Worm (Caenorhabditis elegans) whole organism, late embryonic: ENCODE results near the gene F38B7.17.

ENCODE experiments used
- C38D4.7 ChIP-seq: fragments of 200-800 bp; sonication (Bioruptor generic); optimal IDR thresholded peaks from 2 replicates; lab custom pipeline; 2018; ENCODE audit warnings: mild to moderate bottlenecking, missing genetic modification characterization, moderate library complexity, missing compliant biosample characterization
- F13H6.1 ChIP-seq: sonication (generic microtip); optimal IDR thresholded peaks from 2 replicates; lab custom pipeline; 2016; ENCODE audit warnings: missing genetic modification characterization, missing compliant biosample characterization
- T23F11.4 ChIP-seq: fragments of 200-800 bp; sonication (Bioruptor generic); optimal IDR thresholded peaks from 2 replicates; lab custom pipeline; 2018; ENCODE audit warnings: mild to moderate bottlenecking, missing genetic modification characterization, missing compliant biosample characterization
- Y22D7AL.16 ChIP-seq: sonication (generic microtip); optimal IDR thresholded peaks from 2 replicates; lab custom pipeline; 2016; ENCODE audit warnings: missing genetic modification characterization, missing compliant biosample characterization
- ama-1 ChIP-seq: fragments of 150-350 bp; optimal IDR thresholded peaks from 2 replicates; lab custom pipeline; 2014
- ceh-14 ChIP-seq: sonication (generic microtip); optimal IDR thresholded peaks from 2 replicates; lab custom pipeline; 2016; ENCODE audit warnings: missing genotype, missing genetic modification characterization, missing compliant biosample characterization
- ceh-2 ChIP-seq: sonication (generic microtip); optimal IDR thresholded peaks from 2 replicates; lab custom pipeline; 2016; ENCODE audit warnings: missing genotype, missing genetic modification characterization, missing compliant biosample characterization
- ceh-30 ChIP-seq: fragments of 150-350 bp; optimal IDR thresholded peaks from 2 replicates; lab custom pipeline; 2014; ENCODE audit warnings: missing biosample characterization, missing genetic modification characterization
- ceh-31 ChIP-seq: sonication (generic microtip); optimal IDR thresholded peaks from 2 replicates; lab custom pipeline; 2016; ENCODE audit warnings: missing genetic modification characterization, missing compliant biosample characterization
- ceh-34 ChIP-seq: sonication (generic microtip); optimal IDR thresholded peaks from 2 replicates; lab custom pipeline; 2016; ENCODE audit warnings: mild to moderate bottlenecking, missing genetic modification characterization, missing compliant biosample characterization
- ceh-9 ChIP-seq: sonication (generic microtip); optimal IDR thresholded peaks from 2 replicates; lab custom pipeline; 2016; ENCODE audit warnings: mild to moderate bottlenecking, missing genetic modification characterization, inconsistent platforms, missing compliant biosample characterization
- dmd-4 ChIP-seq: sonication (generic microtip); optimal IDR thresholded peaks from 2 replicates; lab custom pipeline; 2016; ENCODE audit warnings: borderline replicate concordance, missing genetic modification characterization, missing compliant biosample characterization
- dve-1 ChIP-seq: sonication (generic microtip); optimal IDR thresholded peaks from 2 replicates; lab custom pipeline; 2017; ENCODE audit warnings: antibody characterized with exemption, mild to moderate bottlenecking, missing genetic modification characterization, missing compliant biosample characterization
- ets-4 ChIP-seq: sonication (generic microtip); optimal IDR thresholded peaks from 2 replicates; lab custom pipeline; 2016; ENCODE audit warnings: missing genetic modification characterization, missing compliant biosample characterization
- hlh-13 ChIP-seq: fragments of 200-800 bp; sonication (Bioruptor generic); optimal IDR thresholded peaks from 2 replicates; lab custom pipeline; 2018; ENCODE audit warnings: mild to moderate bottlenecking, missing genetic modification characterization, missing compliant biosample characterization
- hlh-30 ChIP-seq: sonication (generic microtip); optimal IDR thresholded peaks from 2 replicates; lab custom pipeline; 2017; ENCODE audit warnings: antibody characterized with exemption, missing genetic modification characterization, missing compliant biosample characterization; ENCODE audit not compliant: insufficient read depth
- hlh-6 ChIP-seq: sonication (generic microtip); optimal IDR thresholded peaks from 2 replicates; lab custom pipeline; 2016; ENCODE audit warnings: missing genotype, missing genetic modification characterization, missing compliant biosample characterization
- hlh-8 ChIP-seq: sonication (generic microtip); optimal IDR thresholded peaks from 2 replicates; lab custom pipeline; 2016; ENCODE audit warnings: missing genotype, missing genetic modification characterization, missing compliant biosample characterization
- lim-6 ChIP-seq: sonication (generic microtip); optimal IDR thresholded peaks from 2 replicates; lab custom pipeline; 2016; ENCODE audit warnings: missing genetic modification characterization, missing compliant biosample characterization
- lin-11 ChIP-seq: fragments of 200-800 bp; sonication (Bioruptor generic); optimal IDR thresholded peaks from 2 replicates; lab custom pipeline; 2018; ENCODE audit warnings: mild to moderate bottlenecking, missing genetic modification characterization, missing compliant biosample characterization
- mec-3 ChIP-seq: sonication (generic microtip); optimal IDR thresholded peaks from 2 replicates; lab custom pipeline; 2016; ENCODE audit warnings: borderline replicate concordance, missing genetic modification characterization, missing compliant biosample characterization
- nhr-11 ChIP-seq: fragments of 150-350 bp; optimal IDR thresholded peaks from 2 replicates; lab custom pipeline; 2014; ENCODE audit warnings: missing biosample characterization, missing genetic modification characterization
- nhr-232 ChIP-seq: sonication (generic microtip); optimal IDR thresholded peaks from 2 replicates; lab custom pipeline; 2016; ENCODE audit warnings: missing genetic modification characterization, missing compliant biosample characterization
- npax-4 ChIP-seq: sonication (generic microtip); optimal IDR thresholded peaks from 2 replicates; lab custom pipeline; 2016; ENCODE audit warnings: missing genetic modification characterization, missing compliant biosample characterization
- odd-2 ChIP-seq: sonication (generic microtip); optimal IDR thresholded peaks from 2 replicates; lab custom pipeline; 2017; ENCODE audit warnings: antibody characterized with exemption, mild to moderate bottlenecking, missing genetic modification characterization, missing compliant biosample characterization
- pha-2 ChIP-seq: sonication (generic microtip); optimal IDR thresholded peaks from 2 replicates; lab custom pipeline; 2017; ENCODE audit warnings: mild to moderate bottlenecking, missing genetic modification characterization, missing compliant biosample characterization
- pqm-1 ChIP-seq: sonication (generic microtip); optimal IDR thresholded peaks from 2 replicates; lab custom pipeline; 2016; ENCODE audit warnings: missing genetic modification characterization, missing compliant biosample characterization
- pros-1 ChIP-seq: fragments of 150-350 bp; optimal IDR thresholded peaks from 2 replicates; lab custom pipeline; 2014; ENCODE audit warnings: missing biosample characterization, missing genetic modification reagents, missing genetic modification characterization
- rnt-1 ChIP-seq: sonication (generic microtip); optimal IDR thresholded peaks from 2 replicates; lab custom pipeline; 2016; ENCODE audit warnings: missing genetic modification characterization, missing compliant biosample characterization
- sdc-2 ChIP-seq: sonication (generic microtip); optimal IDR thresholded peaks from 2 replicates; lab custom pipeline; 2016; ENCODE audit warnings: missing genotype, missing genetic modification characterization, missing compliant biosample characterization
- sox-4 ChIP-seq: sonication (generic microtip); optimal IDR thresholded peaks from 2 replicates; lab custom pipeline; 2017; ENCODE audit warnings: mild to moderate bottlenecking, missing genetic modification characterization, inconsistent platforms, missing compliant biosample characterization
- unc-42 ChIP-seq: sonication (generic microtip); optimal IDR thresholded peaks from 2 replicates; lab custom pipeline; 2016; ENCODE audit warnings: missing genotype, missing genetic modification characterization, missing compliant biosample characterization
- unc-55 ChIP-seq: sonication (generic microtip); optimal IDR thresholded peaks from 2 replicates; lab custom pipeline; 2017; ENCODE audit warnings: missing biosample characterization, missing genetic modification reagents, missing genetic modification characterization
- unc-86 ChIP-seq: sonication (generic microtip); optimal IDR thresholded peaks from 2 replicates; lab custom pipeline; 2016; ENCODE audit warnings: missing genetic modification characterization, missing compliant biosample characterization

Gene F38B7.17

DNA sequence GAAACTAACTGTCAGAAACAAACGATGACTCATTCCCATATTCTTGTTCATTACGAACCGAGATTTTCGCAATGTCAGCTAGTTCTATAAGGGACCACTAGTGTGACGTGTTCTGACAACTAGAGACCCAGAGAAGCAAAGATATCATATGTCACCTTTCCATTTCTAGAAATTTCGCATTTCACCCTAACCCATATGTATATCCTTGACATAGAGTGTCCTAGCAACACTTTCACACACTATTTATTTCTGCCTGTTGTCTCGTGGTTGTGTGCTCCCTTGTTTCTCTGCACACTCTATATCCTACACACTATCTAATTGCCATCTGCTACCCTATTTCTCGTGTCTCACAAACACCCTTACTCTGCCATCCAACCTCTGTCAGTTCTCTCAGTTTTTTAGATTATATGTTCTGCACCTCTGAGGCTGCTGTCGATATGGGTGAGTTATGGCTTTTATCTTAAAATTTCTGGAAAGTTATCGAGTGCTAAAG lies at the start of gene F38B7.17, which contains the start of gene F38B7.3 (continued):
- TF ChIP-seq pha-2 (tag; lab: Kevin White, UChicago) (no peak), lim-6 (tag; lab: Kevin White, UChicago) (no peak), lin-11 (tag; lab: Kevin White, UChicago) (no peak), ceh-31 (tag; lab: Kevin White, UChicago) (peak; percentile 33), ceh-2 (tag; lab: Kevin White, UChicago) (no peak), ceh-34 (tag; lab: Kevin White, UChicago) (peak; percentile 42), dve-1 (tag; lab: Kevin White, UChicago) (peak; percentile 36), F13H6.1 (tag; lab: Kevin White, UChicago) (no peak), nhr-232 (tag; lab: Kevin White, UChicago) (no peak), pros-1 (tag; lab: Kevin White, UChicago) (no peak), odd-2 (tag; lab: Kevin White, UChicago) (no peak), hlh-13 (GFP tag; lab: Kevin White, UChicago) (no peak), nhr-11 (tag; lab: Kevin White, UChicago) (no peak), unc-55 (GFP tag; lab: Kevin White, UChicago) (peak; percentile 51), sdc-2 (no peak), T23F11.4 (GFP tag; lab: Kevin White, UChicago) (no peak)

DNA sequence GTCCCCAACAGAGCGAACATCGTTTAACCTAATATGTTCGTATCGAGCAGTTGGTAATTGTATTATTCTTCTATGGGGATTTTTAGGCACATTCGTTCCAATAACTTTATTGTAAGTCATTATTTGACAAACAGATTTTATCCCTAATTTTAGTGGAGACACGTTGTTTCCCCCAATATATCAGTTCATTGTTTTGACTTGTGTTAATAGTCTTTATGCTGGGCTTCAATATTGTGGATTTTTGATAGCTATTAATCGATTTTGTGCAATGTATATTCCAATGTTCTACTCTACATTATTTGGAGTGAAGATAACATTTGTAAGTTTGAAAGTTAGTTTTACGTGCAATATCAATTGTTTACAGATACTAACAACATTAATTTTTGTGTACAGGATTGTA lies 45.1 kb upstream of the F38B7.17 start:
- TF ChIP-seq ets-4 (tag; lab: Kevin White, UChicago) (no peak), sox-4 (no peak), dmd-4 (tag; lab: Kevin White, UChicago) (no peak)
- TF ChIP-seq, all 69 proteins: peak for 0

DNA sequence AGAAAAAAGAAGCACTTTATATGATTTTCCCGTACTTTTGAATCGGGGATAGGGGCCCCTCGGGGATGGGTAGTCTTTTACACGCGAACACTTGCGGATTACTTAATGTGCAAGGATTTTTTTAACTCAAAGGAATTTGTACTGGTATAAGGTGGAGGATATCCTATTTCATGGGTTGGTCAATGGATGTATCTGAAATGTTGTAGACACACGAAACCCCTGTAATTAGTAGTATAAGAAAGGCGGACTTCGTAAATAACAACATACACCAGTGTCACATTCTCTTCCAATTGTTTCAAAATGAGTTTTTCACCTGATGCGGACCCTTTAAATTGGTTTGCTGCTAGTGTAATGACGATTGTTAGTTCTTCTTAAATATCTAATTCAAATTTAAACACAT lies 44.7 kb upstream of the F38B7.17 start, which contains the start of gene srx-80:
TSS of gene srx-80 (plus strand) at position 301 of the 400 bp plus-strand sequence.
- TF ChIP-seq npax-4 (tag; lab: Kevin White, UChicago) (no peak), nhr-232 (tag; lab: Kevin White, UChicago) (no peak), hlh-30 (tag; lab: Kevin White, UChicago) (no peak), ceh-31 (tag; lab: Kevin White, UChicago) (no peak), rnt-1 (no peak), ceh-9 (no peak), pqm-1 (tag; lab: Kevin White, UChicago) (no peak), C38D4.7 (no peak)

DNA sequence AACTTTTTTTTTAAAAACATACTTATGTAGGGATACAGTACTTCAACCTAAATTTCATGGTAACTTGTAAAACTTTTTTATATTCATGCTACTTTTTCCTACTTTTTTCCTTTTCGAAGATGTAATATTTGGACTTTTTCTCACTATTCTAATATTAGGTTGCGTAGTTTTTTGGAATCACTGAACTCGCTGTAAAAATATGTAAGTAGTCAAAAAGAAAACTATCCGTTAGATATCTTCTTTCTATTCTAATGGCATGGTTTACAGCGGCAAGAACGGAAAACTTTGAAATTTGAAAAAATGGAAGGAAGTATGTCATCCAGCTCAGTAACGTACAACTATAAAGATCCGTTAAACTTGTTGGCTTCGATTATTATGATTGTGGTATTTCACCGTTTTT lies 40.7 kb upstream of the F38B7.17 start, which contains the start of gene srx-82:
TSS of gene srx-82 (plus strand) at position 301 of the 400 bp plus-strand sequence.
- TF ChIP-seq unc-86 (no peak), hlh-13 (GFP tag; lab: Kevin White, UChicago) (no peak), pros-1 (tag; lab: Kevin White, UChicago) (no peak), ceh-30 (tag; lab: Kevin White, UChicago) (no peak), mec-3 (tag; lab: Kevin White, UChicago) (no peak), T23F11.4 (GFP tag; lab: Kevin White, UChicago) (no peak), C38D4.7 (no peak), ceh-9 (no peak), ama-1 (lab: Kevin White, UChicago) (no peak), ceh-14 (tag; lab: Kevin White, UChicago) (no peak), nhr-11 (tag; lab: Kevin White, UChicago) (no peak), hlh-8 (tag; lab: Kevin White, UChicago) (no peak), unc-42 (tag; lab: Kevin White, UChicago) (no peak), Y22D7AL.16 (tag; lab: Kevin White, UChicago) (no peak), pqm-1 (tag; lab: Kevin White, UChicago) (no peak), unc-55 (GFP tag; lab: Kevin White, UChicago) (no peak)

DNA sequence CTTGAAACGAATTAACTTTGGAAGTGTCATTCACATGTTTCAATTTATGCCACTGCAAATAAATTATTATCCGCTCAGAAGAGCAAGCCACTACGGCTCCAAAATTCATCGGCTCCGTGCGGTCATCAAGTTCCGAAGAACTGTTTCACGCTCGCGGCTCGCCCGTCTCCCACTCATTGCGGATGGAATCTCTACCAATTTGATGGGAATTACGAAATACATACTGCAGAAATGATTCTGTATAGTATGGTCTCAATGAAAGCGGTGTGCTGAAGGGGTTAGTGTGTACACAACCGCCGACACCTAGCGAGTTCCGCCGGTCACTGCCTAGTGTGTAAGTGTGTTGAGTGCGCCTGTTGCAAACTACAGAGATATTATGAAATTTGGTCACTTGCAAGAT lies 36.4 kb upstream of the F38B7.17 start:
- TF ChIP-seq ama-1 (lab: Kevin White, UChicago) (peak; percentile 1), ceh-30 (tag; lab: Kevin White, UChicago) (no peak), hlh-6 (no peak), Y22D7AL.16 (tag; lab: Kevin White, UChicago) (no peak), hlh-13 (GFP tag; lab: Kevin White, UChicago) (no peak)
